Fruit fly (Drosophila melanogaster): ENCODE results near the gene Gclc.

The Gclc gene

DNA sequence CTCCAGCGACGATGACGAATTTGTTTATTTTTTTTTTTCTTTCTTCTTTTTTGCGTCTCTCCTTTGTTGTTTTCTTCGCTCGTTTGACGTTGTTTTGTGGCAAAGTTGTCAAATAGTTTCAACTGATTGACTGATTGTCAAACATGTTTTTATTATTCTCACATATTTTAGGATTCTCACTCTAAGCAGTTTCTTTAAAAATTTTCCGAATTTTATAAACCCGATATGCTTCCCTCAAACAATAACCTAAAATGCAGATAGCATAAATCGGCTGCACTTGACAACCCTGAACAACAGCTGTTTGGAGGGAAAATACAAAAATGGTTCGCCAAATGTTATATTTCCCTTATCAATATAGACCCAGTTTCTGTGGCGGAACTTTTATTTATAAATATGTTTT, 27.6 kb upstream of the Gclc start, which contains the start of gene CG17982 (continued):
- TF ChIP-seq CG10631 (GFP tag; optimal IDR thresholded peaks at IDR 0.05) (peak; percentile 90), CG10669 (GFP tag; optimal IDR thresholded peaks at IDR 0.05) (peak; percentile 91), CG3919 (GFP tag; optimal IDR thresholded peaks at IDR 0.05) (peak; percentile 94), net (GFP tag; optimal IDR thresholded peaks at IDR 0.05) (peak; percentile 93), CG15336 (GFP tag; IDR thresholded peaks at IDR 0.05) (peak; percentile 97), CG11762 (GFP tag; optimal IDR thresholded peaks at IDR 0.05; ENCODE audit: insufficient read depth) (peak; percentile 77), pdm3 (GFP tag; optimal IDR thresholded peaks at IDR 0.05) (peak; percentile 94), achi (GFP tag; optimal IDR thresholded peaks at IDR 0.05) (peak; percentile 98)

DNA sequence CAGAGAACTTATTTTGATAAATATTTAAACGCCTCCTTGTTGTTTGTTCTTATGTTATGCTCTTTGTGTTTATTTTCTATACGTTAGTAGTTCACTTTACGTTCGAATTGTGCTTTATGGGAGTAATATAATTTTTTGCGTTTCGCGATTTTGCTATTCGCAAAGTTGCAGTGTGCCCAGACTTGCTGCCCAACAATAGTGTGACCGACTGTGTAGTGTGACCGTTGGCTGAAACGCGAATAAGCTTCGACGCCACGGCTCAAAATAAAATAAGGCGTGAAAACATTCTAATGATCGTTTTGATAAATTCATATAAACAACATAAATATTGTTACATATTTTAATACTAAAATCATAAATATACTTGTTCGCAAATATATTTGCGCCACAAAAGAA, 26.1 kb upstream of the Gclc start, which contains the start of gene Smox:
TSS of gene Smox (minus strand) at position 213 of the 396 bp plus-strand sequence.
- TF ChIP-seq spab (GFP tag; optimal IDR thresholded peaks at IDR 0.05) (no peak), Sox14 (GFP tag; optimal IDR thresholded peaks at IDR 0.05) (peak; percentile 18), Lpt (GFP tag; optimal IDR thresholded peaks at IDR 0.05) (no peak), Ets96B (tag; optimal IDR thresholded peaks at IDR 0.05) (no peak), CG6276 (GFP tag; optimal IDR thresholded peaks at IDR 0.05) (no peak), Sox15 (GFP tag; optimal IDR thresholded peaks at IDR 0.05) (no peak), Eip78C (GFP tag) (peak; percentile 50)

DNA sequence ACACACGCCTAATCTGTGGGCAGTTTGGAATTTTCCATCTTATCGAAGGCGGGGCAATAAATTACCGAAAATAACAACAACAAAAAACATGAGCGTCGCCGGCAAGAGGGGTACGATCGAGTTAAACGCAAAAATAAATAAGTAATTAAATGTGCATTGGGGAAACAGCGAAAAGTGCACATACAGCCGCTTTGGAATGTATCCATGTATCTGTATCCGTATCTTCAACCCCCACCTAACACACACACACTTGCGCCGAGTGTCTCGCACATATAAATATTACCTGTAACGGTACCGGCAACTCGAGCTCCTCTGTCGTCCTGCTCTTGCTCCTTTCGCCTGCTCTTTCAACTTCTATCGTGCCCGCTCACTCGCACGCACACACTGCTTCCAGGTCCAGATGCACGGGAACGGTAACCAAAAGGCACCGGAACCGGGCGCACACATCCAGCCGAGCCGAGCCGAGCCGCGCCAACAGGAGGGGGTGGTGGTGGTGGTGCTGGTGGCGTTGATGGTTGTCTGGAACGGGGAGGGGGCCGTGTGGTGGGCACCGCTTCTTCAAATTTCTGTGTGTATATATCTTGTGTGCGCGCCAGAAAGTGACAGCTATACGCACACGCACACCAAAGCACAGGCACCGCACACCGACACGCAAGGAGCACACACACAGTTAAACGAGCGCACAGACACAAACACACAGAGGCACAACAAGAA, 25.6 kb upstream of the Gclc start:
- TF ChIP-seq CG8119 (GFP tag; IDR thresholded peaks at IDR 0.05), result 0 out of 3 replicates have a peak, but pooled peaks have one; percentile 41
- TF ChIP-seq Hr39 (GFP tag; optimal IDR thresholded peaks at IDR 0.05), result peak; percentile 21
- TF ChIP-seq CG6808 (GFP tag; optimal IDR thresholded peaks at IDR 0.05), result peak; percentile 47
- TF ChIP-seq CG9139 (GFP tag; optimal IDR thresholded peaks at IDR 0.05), result no peak
- no peak for TF ChIP-seq achi (GFP tag; optimal IDR thresholded peaks at IDR 0.05)
- no peak for TF ChIP-seq Sox15 (GFP tag; optimal IDR thresholded peaks at IDR 0.05)
- TF ChIP-seq svp (GFP tag), result peak; percentile 83
- TF ChIP-seq CG7368 (GFP tag; optimal IDR thresholded peaks at IDR 0.05), result peak; percentile 19
- peak; percentile 17 for TF ChIP-seq CG8632 (GFP tag; optimal IDR thresholded peaks at IDR 0.05)
- no peak for TF ChIP-seq Blimp-1 (GFP tag; optimal IDR thresholded peaks at IDR 0.05)
- peak; percentile 6 for TF ChIP-seq CG34406 (GFP tag; optimal IDR thresholded peaks at IDR 0.05)
- peak; percentile 30 for TF ChIP-seq topi (GFP tag; optimal IDR thresholded peaks at IDR 0.05)
- TF ChIP-seq CG6854 (GFP tag; optimal IDR thresholded peaks at IDR 0.05), result peak; percentile 38
- peak; percentile 12 for TF ChIP-seq CG32006 (GFP tag; optimal IDR thresholded peaks at IDR 0.05)
- peak in 1 of 2 experiments; percentile 9 for TF ChIP-seq salr (GFP tag; optimal IDR thresholded peaks at IDR 0.05)
- TF ChIP-seq CG11902 (GFP tag; optimal IDR thresholded peaks at IDR 0.05), result no peak
- TF ChIP-seq fkh (GFP tag; optimal IDR thresholded peaks at IDR 0.05), result no peak
- peak; percentile 54 for TF ChIP-seq vri (GFP tag; optimal IDR thresholded peaks at IDR 0.05)
- no peak for TF ChIP-seq Hr38 (GFP tag; optimal IDR thresholded peaks at IDR 0.05)
- no peak for TF ChIP-seq CG16779 (tag; optimal IDR thresholded peaks at IDR 0.05)
- no peak for TF ChIP-seq Ets21C (GFP tag; optimal IDR thresholded peaks at IDR 0.05)
- TF ChIP-seq OdsH (GFP tag; optimal IDR thresholded peaks at IDR 0.05), result no peak
- no peak for TF ChIP-seq CG4318 (GFP tag; optimal IDR thresholded peaks at IDR 0.05)
- peak; percentile 47 for TF ChIP-seq net (GFP tag; optimal IDR thresholded peaks at IDR 0.05)
- peak; percentile 8 for TF ChIP-seq pdm3 (GFP tag; optimal IDR thresholded peaks at IDR 0.05)
- TF ChIP-seq ss (GFP tag; optimal IDR thresholded peaks at IDR 0.05), result peak; percentile 52 to 70
- TF ChIP-seq CG15336 (GFP tag; IDR thresholded peaks at IDR 0.05), result no peak
- peak; percentile 47 for TF ChIP-seq esn (GFP tag; optimal IDR thresholded peaks at IDR 0.05)
- no peak for TF ChIP-seq Hr4 (GFP tag; optimal IDR thresholded peaks at IDR 0.05)
- peak; percentile 57 for TF ChIP-seq eg (GFP tag; IDR thresholded peaks at IDR 0.05)
- TF ChIP-seq CG8319 (GFP tag; optimal IDR thresholded peaks at IDR 0.05), result no peak
- TF ChIP-seq acj6 (GFP tag; optimal IDR thresholded peaks at IDR 0.05), result no peak
- no peak for TF ChIP-seq CG11294 (GFP tag; IDR thresholded peaks at IDR 0.05)
- TF ChIP-seq Eip93F (GFP tag; optimal IDR thresholded peaks at IDR 0.05), result peak; percentile 0
- TF ChIP-seq Eip75B (GFP tag; optimal IDR thresholded peaks at IDR 0.05), result peak; percentile 38
- peak; percentile 57; the same call in 1 of the 3 replicates for TF ChIP-seq CG6163 (GFP tag; IDR thresholded peaks at IDR 0.05)
- TF ChIP-seq spab (GFP tag; optimal IDR thresholded peaks at IDR 0.05), result no peak
- TF ChIP-seq CG11762 (GFP tag; optimal IDR thresholded peaks at IDR 0.05; ENCODE audit: insufficient read depth), result no peak
- TF ChIP-seq Eip78C (GFP tag), result peak; percentile 68
- no peak for TF ChIP-seq CG6276 (GFP tag; optimal IDR thresholded peaks at IDR 0.05)

Measured in whole organism, prepupa.